Fruit fly (Drosophila melanogaster) whole organism, wandering third instar larva: ENCODE data around the gene NK7.1.

Experiments
- GATAd ChIP-seq: sonication (Bioruptor generic); optimal IDR thresholded peaks from 2 replicates; lab custom pipeline; 2016; ENCODE audit warnings: missing biosample characterization, missing genetic modification characterization
- Hnf4 ChIP-seq: fragments of 200-800 bp; sonication (Bioruptor generic); optimal IDR thresholded peaks from 2 replicates; lab custom pipeline; 2016; ENCODE audit warnings: missing biosample characterization, mild to moderate bottlenecking, missing genetic modification characterization
- Jra ChIP-seq: sonication (Bioruptor generic); optimal IDR thresholded peaks from 2 replicates; lab custom pipeline; 2016; ENCODE audit warnings: missing biosample characterization, missing genetic modification characterization
- tai ChIP-seq: sonication (Bioruptor generic); optimal IDR thresholded peaks from 2 replicates; lab custom pipeline; 2016; ENCODE audit warnings: missing biosample characterization, missing genetic modification characterization

DNA sequence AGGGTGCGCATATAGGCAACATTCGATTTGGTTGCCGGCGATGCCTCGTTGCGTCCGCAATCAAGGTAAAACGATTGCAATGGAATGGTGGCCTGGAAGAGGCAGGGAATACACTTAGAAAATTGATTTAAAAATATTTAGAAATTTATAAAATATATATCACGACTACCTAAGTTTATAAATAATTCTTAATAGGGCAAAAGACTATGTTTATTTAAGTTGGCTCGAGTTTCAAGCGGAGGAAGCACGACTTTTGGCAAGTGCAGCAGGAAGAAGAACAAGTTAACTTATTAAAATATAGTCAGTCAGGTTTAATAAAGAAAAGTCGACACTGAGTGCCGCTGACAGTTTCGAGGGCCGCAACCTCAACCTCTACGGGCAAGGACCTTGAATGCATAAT lies 37.6 kb upstream of the NK7.1 start:
- no peak for TF ChIP-seq Hnf4 (GFP tag; lab: Kevin White, UChicago)
- no peak for TF ChIP-seq tai (GFP tag; lab: Kevin White, UChicago)
- TF ChIP-seq GATAd (GFP tag; lab: Kevin White, UChicago): no peak
- TF ChIP-seq Jra (GFP tag; lab: Kevin White, UChicago): no peak
